Fruit fly (Drosophila melanogaster) whole organism, adult: ENCODE data around the gene Hel89B.

ENCODE experiments used
- CG14711 ChIP-seq: fragments of 200-800 bp; sonication (Bioruptor generic); optimal IDR thresholded peaks from 2 replicates; lab custom pipeline; 2018; ENCODE audit warnings: missing biosample characterization, mild to moderate bottlenecking, missing genetic modification characterization, moderate library complexity
- CG1620 ChIP-seq: fragments of 200-800 bp; sonication (Bioruptor generic); optimal IDR thresholded peaks from 2 replicates; lab custom pipeline; 2016; ENCODE audit warnings: missing biosample characterization, missing genetic modification characterization
- Clk ChIP-seq: fragments of 200-800 bp; sonication (Bioruptor generic); optimal IDR thresholded peaks from 2 replicates; lab custom pipeline; 2017; ENCODE audit warnings: missing biosample characterization, missing genetic modification characterization
- cnc ChIP-seq, 2 experiments: fragments of >200 bp; optimal IDR thresholded peaks; 2 replicates each; lab custom pipeline; 2017
- kay ChIP-seq: fragments of 200-800 bp; sonication (Bioruptor generic); peaks from one replicate; lab custom pipeline; 2016; ENCODE audit warnings: missing biosample characterization, missing genetic modification characterization, borderline replicate concordance
- ovo ChIP-seq: fragments of 200-800 bp; sonication (Bioruptor generic); optimal IDR thresholded peaks from 2 replicates; lab custom pipeline; 2016; ENCODE audit warnings: missing biosample characterization, missing genetic modification characterization

DNA sequence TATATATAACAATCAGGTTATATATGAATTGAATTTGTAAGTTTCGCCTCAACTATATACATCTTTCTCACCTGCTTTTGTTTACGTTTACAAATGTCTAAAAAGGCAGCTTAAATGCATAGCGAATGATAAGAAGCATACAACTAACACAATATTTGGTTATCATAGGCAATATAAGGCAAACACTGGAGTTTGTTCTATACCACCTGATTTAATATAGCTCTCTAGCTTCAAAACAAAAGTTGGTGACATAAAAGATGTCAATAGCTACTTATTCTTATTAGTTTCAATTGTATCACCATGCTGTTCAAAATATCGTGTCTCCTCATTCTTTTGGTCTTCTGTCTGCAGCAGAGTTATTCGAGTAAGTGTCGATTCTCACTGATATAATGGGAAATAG is 47.2 kb upstream of the Hel89B start:
- no peak for TF ChIP-seq ovo (GFP tag; lab: Kevin White, UChicago)
- TF ChIP-seq CG14711 (tag; lab: Kevin White, UChicago) = no peak
- no peak for TF ChIP-seq CG1620 (GFP tag; lab: Kevin White, UChicago)
- no peak for TF ChIP-seq Clk
- no peak for TF ChIP-seq cnc (optimal IDR thresholded peaks at IDR 0.05; lab: Kevin White, UChicago)
- TF ChIP-seq kay (GFP tag; lab: Kevin White, UChicago) = no peak
